Worm (Caenorhabditis elegans) whole organism, young adult: ENCODE data around the gene mes-4.

Experiments
- B0336.3 ChIP-seq: fragments of 200-800 bp; sonication (Bioruptor generic); IDR thresholded peaks from 2 replicates; pipeline ENCODE4 v1.3.6; 2022; ENCODE audit warnings: missing genetic modification characterization, missing compliant biosample characterization
- C06A6.2 ChIP-seq: fragments of 200-800 bp; sonication (Bioruptor generic); conservative IDR thresholded peaks from 2 replicates; pipeline ENCODE4 v1.3.6; 2022; ENCODE audit warnings: missing genetic modification characterization, missing compliant biosample characterization
- C17E4.6 ChIP-seq: fragments of 200-800 bp; sonication (Bioruptor generic); IDR thresholded peaks from 2 replicates; pipeline ENCODE4 v1.3.6; 2022; ENCODE audit warnings: missing genetic modification reagents, missing genetic modification characterization, missing compliant biosample characterization
- F10E7.11 ChIP-seq: sonication (generic microtip); optimal IDR thresholded peaks from 2 replicates; lab custom pipeline; 2017; ENCODE audit warnings: mild to moderate bottlenecking, missing genetic modification characterization, moderate library complexity, missing compliant biosample characterization
- F33H1.4 ChIP-seq: fragments of 200-800 bp; sonication (Bioruptor generic); IDR thresholded peaks from 2 replicates; pipeline ENCODE4 v1.3.6; 2022; ENCODE audit warnings: missing genetic modification reagents, missing genetic modification characterization, missing compliant biosample characterization
- F57A8.1 ChIP-seq: fragments of 200-800 bp; sonication (Bioruptor generic); optimal IDR thresholded peaks from 2 replicates; lab custom pipeline; 2018; ENCODE audit warnings: mild to moderate bottlenecking, missing genetic modification characterization, moderate library complexity, missing compliant biosample characterization
- K11D2.4 ChIP-seq: fragments of 200-800 bp; sonication (Bioruptor generic); IDR thresholded peaks from 2 replicates; pipeline ENCODE4 v1.3.6; 2022; ENCODE audit warnings: missing genetic modification reagents, missing genetic modification characterization, missing compliant biosample characterization
- K12H6.12 ChIP-seq: fragments of 200-800 bp; sonication (Bioruptor generic); optimal IDR thresholded peaks from 2 replicates; lab custom pipeline; 2018; ENCODE audit warnings: mild to moderate bottlenecking, missing genetic modification characterization, missing compliant biosample characterization
- T26A5.8 ChIP-seq: sonication (generic microtip); optimal IDR thresholded peaks from 2 replicates; lab custom pipeline; 2016; ENCODE audit warnings: missing genetic modification characterization, missing compliant biosample characterization
- Y53F4B.3 ChIP-seq: fragments of 200-800 bp; sonication (Bioruptor generic); IDR thresholded peaks from 2 replicates; pipeline ENCODE4 v1.3.6; 2022; ENCODE audit warnings: missing genetic modification reagents, missing genetic modification characterization, missing compliant biosample characterization
- aptf-3 ChIP-seq: fragments of 200-800 bp; sonication (Bioruptor generic); IDR thresholded peaks from 2 replicates; pipeline ENCODE4 v1.3.6; 2022; ENCODE audit warnings: missing genetic modification characterization, missing compliant biosample characterization
- ceh-58 ChIP-seq: fragments of 200-800 bp; sonication (Bioruptor generic); IDR thresholded peaks from 2 replicates; pipeline ENCODE4 v1.3.6; 2022; ENCODE audit warnings: missing genetic modification characterization, missing compliant biosample characterization
- chd-7 ChIP-seq: sonication (generic microtip); optimal IDR thresholded peaks from 2 replicates; lab custom pipeline; 2016; ENCODE audit warnings: mild to moderate bottlenecking, missing genetic modification characterization, moderate library complexity, missing compliant biosample characterization
- die-1 ChIP-seq: sonication (generic microtip); optimal IDR thresholded peaks from 2 replicates; lab custom pipeline; 2016; ENCODE audit warnings: missing genotype, mild to moderate bottlenecking, missing genetic modification characterization, missing compliant biosample characterization
- dox-1 ChIP-seq: fragments of 200-800 bp; sonication (Bioruptor generic); IDR thresholded peaks from 2 replicates; pipeline ENCODE4 v1.3.6; 2022; ENCODE audit warnings: missing genetic modification reagents, missing genetic modification characterization, missing compliant biosample characterization
- dpl-1 ChIP-seq: fragments of 150-350 bp; optimal IDR thresholded peaks from 2 replicates; lab custom pipeline; 2014; ENCODE audit warnings: missing biosample characterization, missing genetic modification reagents, missing genetic modification characterization
- egl-18 ChIP-seq: fragments of 200-800 bp; sonication (Bioruptor generic); IDR thresholded peaks from 2 replicates; pipeline ENCODE4 v1.3.6; 2022; ENCODE audit warnings: missing genetic modification reagents, missing genetic modification characterization, missing compliant biosample characterization
- egrh-3 ChIP-seq: fragments of 200-800 bp; sonication (Bioruptor generic); IDR thresholded peaks from 2 replicates; pipeline ENCODE4 v1.3.6; 2022; ENCODE audit warnings: missing genetic modification reagents, missing genetic modification characterization, missing compliant biosample characterization
- hsf-1 ChIP-seq: fragments of 200-800 bp; sonication (Bioruptor generic); IDR thresholded peaks from 2 replicates; pipeline ENCODE4 v1.3.6; 2022; ENCODE audit warnings: missing genetic modification reagents, missing genetic modification characterization, missing compliant biosample characterization
- lin-35 ChIP-seq, 3 experiments: fragments of 150-350 bp in 2 of 3; sonication (generic microtip) in 1 of 3; optimal IDR thresholded peaks; 2 replicates each; lab custom pipeline; 2014 to 2018; ENCODE audit warnings: missing biosample characterization in 3 of 3, missing genetic modification characterization in 3 of 3, missing genetic modification reagents in 3 of 3
- lin-54 ChIP-seq: fragments of 200-800 bp; sonication (Bioruptor generic); optimal IDR thresholded peaks from 2 replicates; lab custom pipeline; 2018; ENCODE audit warnings: mild to moderate bottlenecking, missing genetic modification characterization, missing compliant biosample characterization
- lsy-27 ChIP-seq: sonication (generic microtip); optimal IDR thresholded peaks from 2 replicates; lab custom pipeline; 2017; ENCODE audit warnings: missing genetic modification characterization, mild to moderate bottlenecking, missing compliant biosample characterization, antibody characterized with exemption, missing genotype, borderline replicate concordance; ENCODE audit not compliant: insufficient read depth
- mxl-1 ChIP-seq: sonication (generic microtip); optimal IDR thresholded peaks from 2 replicates; lab custom pipeline; 2016; ENCODE audit warnings: missing genetic modification characterization, missing compliant biosample characterization
- nfya-1 ChIP-seq: sonication (generic microtip); optimal IDR thresholded peaks from 2 replicates; lab custom pipeline; 2017; ENCODE audit warnings: antibody characterized with exemption, missing compliant biosample characterization, missing genetic modification characterization, borderline replicate concordance; ENCODE audit not compliant: insufficient read depth
- nfya-2 ChIP-seq: fragments of 200-800 bp; sonication (Bioruptor generic); IDR thresholded peaks from 2 replicates; pipeline ENCODE4 v1.3.6; 2022; ENCODE audit warnings: missing genetic modification reagents, missing genetic modification characterization, missing compliant biosample characterization
- nfyb-1 ChIP-seq: fragments of 200-800 bp; sonication (Bioruptor generic); IDR thresholded peaks from 2 replicates; pipeline ENCODE4 v1.3.6; 2022; ENCODE audit warnings: missing genetic modification reagents, missing genetic modification characterization, missing compliant biosample characterization
- nhr-90 ChIP-seq: sonication (generic microtip); optimal IDR thresholded peaks from 2 replicates; lab custom pipeline; 2016; ENCODE audit warnings: missing genotype, mild to moderate bottlenecking, missing genetic modification characterization, missing compliant biosample characterization
- pha-4 ChIP-seq: fragments of 150-350 bp; sonication (generic microtip); optimal IDR thresholded peaks from 2 replicates; lab custom pipeline; 2014; ENCODE audit warnings: missing biosample characterization, missing genetic modification reagents, missing genetic modification characterization
- rcor-1 ChIP-seq: fragments of 200-800 bp; sonication (Bioruptor generic); IDR thresholded peaks from 2 replicates; pipeline ENCODE4 v1.3.6; 2022; ENCODE audit warnings: missing genetic modification reagents, missing genetic modification characterization, missing compliant biosample characterization
- rec-8 ChIP-seq, 2 experiments: sonication (generic microtip); optimal IDR thresholded peaks; 2 replicates each; lab custom pipeline; 2016; ENCODE audit warnings: mild to moderate bottlenecking in 2 of 2, missing genetic modification characterization in 2 of 2, missing genetic modification reagents in 2 of 2, missing genotype in 2 of 2, missing biosample characterization in 1 of 2, missing compliant biosample characterization in 1 of 2, moderate library complexity in 1 of 2
- sea-2 ChIP-seq: fragments of 200-800 bp; sonication (Bioruptor generic); IDR thresholded peaks from 2 replicates; pipeline ENCODE4 v1.3.6; 2022; ENCODE audit warnings: missing genetic modification characterization, missing compliant biosample characterization
- somi-1 ChIP-seq: fragments of 200-800 bp; sonication (Bioruptor generic); optimal IDR thresholded peaks from 2 replicates; lab custom pipeline; 2018; ENCODE audit warnings: mild to moderate bottlenecking, missing genetic modification characterization, missing compliant biosample characterization
- tbp1 ChIP-seq: fragments of 200-800 bp; sonication (Bioruptor generic); optimal IDR thresholded peaks from 2 replicates; lab custom pipeline; 2018; ENCODE audit warnings: mild to moderate bottlenecking, missing genetic modification characterization, missing compliant biosample characterization
- tlf-1 ChIP-seq: fragments of 200-800 bp; sonication (Bioruptor generic); optimal IDR thresholded peaks from 2 replicates; lab custom pipeline; 2018; ENCODE audit warnings: mild to moderate bottlenecking, missing genetic modification characterization, missing compliant biosample characterization
- zfh-2 ChIP-seq: fragments of 200-800 bp; sonication (Bioruptor generic); conservative IDR thresholded peaks from 2 replicates; pipeline ENCODE4 v1.3.6; 2022; ENCODE audit warnings: missing genetic modification reagents, missing genetic modification characterization, missing compliant biosample characterization
- ztf-18 ChIP-seq: sonication (generic microtip); optimal IDR thresholded peaks from 2 replicates; lab custom pipeline; 2016; ENCODE audit warnings: missing genotype, mild to moderate bottlenecking, missing genetic modification characterization, missing compliant biosample characterization
- ztf-26 ChIP-seq: sonication (generic microtip); optimal IDR thresholded peaks from 2 replicates; lab custom pipeline; 2017; ENCODE audit warnings: missing genetic modification characterization, missing compliant biosample characterization
- ztf-3 ChIP-seq: fragments of 200-800 bp; sonication (Bioruptor generic); optimal IDR thresholded peaks from 2 replicates; lab custom pipeline; 2018; ENCODE audit warnings: mild to moderate bottlenecking, missing genetic modification characterization, missing compliant biosample characterization

Gene mes-4

ce11 chrV:13393333-13393803 lies 44.0 kb downstream of the mes-4 start:
- TF ChIP-seq lin-35 (GFP tag; optimal IDR thresholded peaks at IDR 0.05; lab: Kevin White, UChicago) (no peak), die-1 (no peak), K12H6.12 (peak; percentile 26), F33H1.4 (GFP tag; lab: Robert Waterston, UW) (no peak), C06A6.2 (no peak), sea-2 (GFP tag; lab: Robert Waterston, UW) (no peak), dox-1 (GFP tag; lab: Robert Waterston, UW) (peak; percentile 55), rec-8 (tag; optimal IDR thresholded peaks at IDR 0.05; lab: Kevin White, UChicago) (no peak), tlf-1 (GFP tag; lab: Kevin White, UChicago) (no peak), lsy-27 (tag; lab: Kevin White, UChicago) (no peak), ztf-3 (no peak), C17E4.6 (GFP tag; lab: Robert Waterston, UW) (no peak), F10E7.11 (no peak), F57A8.1 (GFP tag; lab: Kevin White, UChicago) (no peak), egl-18 (no peak), rcor-1 (GFP tag; lab: Robert Waterston, UW) (no peak), nfyb-1 (GFP tag; lab: Robert Waterston, UW) (0 out of 2 replicates have a peak, but pooled peaks have one; percentile 27), T26A5.8 (no peak), ztf-18 (tag; lab: Kevin White, UChicago) (no peak), somi-1 (GFP tag; lab: Kevin White, UChicago) (peak; percentile 53), egrh-3 (peak; percentile 16; the same call in 1 of the 2 replicates), aptf-3 (GFP tag; lab: Robert Waterston, UW) (no peak), K11D2.4 (GFP tag; lab: Robert Waterston, UW) (0 out of 2 replicates have a peak, but pooled peaks have one; percentile 13), B0336.3 (GFP tag; lab: Robert Waterston, UW) (no peak), pha-4 (tag; lab: Kevin White, UChicago) (no peak), nfya-1 (tag; lab: Kevin White, UChicago) (no peak), zfh-2 (GFP tag; lab: Robert Waterston, UW) (peak; percentile 91), hsf-1 (no peak), mxl-1 (tag; lab: Kevin White, UChicago) (no peak), nhr-90 (tag; lab: Kevin White, UChicago) (no peak), lin-54 (GFP tag; lab: Kevin White, UChicago) (no peak), tbp1 (GFP tag; lab: Kevin White, UChicago) (no peak), nfya-2 (no peak), chd-7 (tag; lab: Kevin White, UChicago) (peak; percentile 3), ztf-26 (tag; lab: Kevin White, UChicago) (peak; percentile 8), dpl-1 (GFP tag; lab: Kevin White, UChicago) (no peak), Y53F4B.3 (GFP tag; lab: Robert Waterston, UW) (no peak), ceh-58 (GFP tag; lab: Robert Waterston, UW) (no peak)
